Fruit fly (Drosophila melanogaster) whole organism, embryonic: Measurements from ENCODE around the gene CG6126.

Experiments used
- Adf1 ChIP-seq: fragments of 200-800 bp; sonication (Bioruptor generic); IDR thresholded peaks from 2 replicates; pipeline ENCODE4 v1.3.6; 2022; ENCODE audit warnings: missing biosample characterization, missing genetic modification characterization
- B-H1 ChIP-seq: fragments of 200-800 bp; sonication (Bioruptor generic); IDR thresholded peaks from 3 replicates; pipeline ENCODE4 v1.3.6; 2022; ENCODE audit warnings: missing biosample characterization, missing genetic modification characterization
- CG10147 ChIP-seq: fragments of 200-800 bp; sonication (Bioruptor generic); optimal IDR thresholded peaks from 2 replicates; lab custom pipeline; 2019; ENCODE audit warnings: missing biosample characterization, mild to moderate bottlenecking, missing genetic modification characterization, moderate library complexity
- CG10274 ChIP-seq: fragments of 200-800 bp; sonication (Bioruptor generic); optimal IDR thresholded peaks from 3 replicates; lab custom pipeline; 2017; ENCODE audit warnings: missing biosample characterization, mild to moderate bottlenecking, missing genetic modification characterization
- CG13894 ChIP-seq: fragments of 200-800 bp; sonication (Bioruptor generic); optimal IDR thresholded peaks from 3 replicates; lab custom pipeline; 2018; ENCODE audit warnings: missing biosample characterization, mild to moderate bottlenecking, missing genetic modification characterization, moderate library complexity
- CG14710 ChIP-seq: fragments of 200-800 bp; sonication (Bioruptor generic); optimal IDR thresholded peaks from 3 replicates; lab custom pipeline; 2019; ENCODE audit warnings: missing biosample characterization, mild to moderate bottlenecking, missing genetic modification characterization, moderate library complexity
- CG14860 ChIP-seq: fragments of 200-800 bp; sonication (Bioruptor generic); IDR thresholded peaks from 3 replicates; pipeline ENCODE4 v1.3.6; 2022; ENCODE audit warnings: missing biosample characterization, missing genetic modification characterization; ENCODE audit not compliant: partially characterized antibody
- CG16815 ChIP-seq: fragments of 200-800 bp; sonication (Bioruptor generic); optimal IDR thresholded peaks from 3 replicates; lab custom pipeline; 2017; ENCODE audit warnings: missing biosample characterization, mild to moderate bottlenecking, missing genetic modification characterization
- CG17328 ChIP-seq: fragments of 200-800 bp; sonication (Bioruptor generic); IDR thresholded peaks from 2 replicates; pipeline ENCODE4 v1.3.6; 2022; ENCODE audit warnings: missing biosample characterization, missing genetic modification characterization
- CG17385 ChIP-seq: fragments of 200-800 bp; sonication (Bioruptor generic); optimal IDR thresholded peaks from 3 replicates; lab custom pipeline; 2018; ENCODE audit warnings: missing biosample characterization, mild to moderate bottlenecking, missing genetic modification characterization
- CG17568 ChIP-seq: fragments of 200-800 bp; sonication (Bioruptor generic); optimal IDR thresholded peaks from 2 replicates; lab custom pipeline; 2018; ENCODE audit warnings: missing biosample characterization, mild to moderate bottlenecking, missing genetic modification characterization, moderate library complexity
- CG18619 ChIP-seq: fragments of 200-800 bp; sonication (Bioruptor generic); optimal IDR thresholded peaks from 3 replicates; lab custom pipeline; 2017; ENCODE audit warnings: missing biosample characterization, mild to moderate bottlenecking, missing genetic modification characterization
- CG18764 ChIP-seq: fragments of 200-800 bp; sonication (Bioruptor generic); optimal IDR thresholded peaks from 3 replicates; lab custom pipeline; 2016; ENCODE audit warnings: missing biosample characterization, missing genetic modification characterization
- CG2678 ChIP-seq: fragments of 200-800 bp; sonication (Bioruptor generic); optimal IDR thresholded peaks from 3 replicates; lab custom pipeline; 2019; ENCODE audit warnings: missing biosample characterization, mild to moderate bottlenecking, missing genetic modification characterization, moderate library complexity
- CG3163 ChIP-seq: fragments of 200-800 bp; sonication (Bioruptor generic); optimal IDR thresholded peaks from 3 replicates; lab custom pipeline; 2016; ENCODE audit warnings: missing biosample characterization, missing genetic modification characterization
- CG32772 ChIP-seq: fragments of 200-800 bp; sonication (Bioruptor generic); IDR thresholded peaks from 2 replicates; pipeline ENCODE4 v1.3.6; 2022; ENCODE audit warnings: missing biosample characterization, missing genetic modification characterization
- CG5180 ChIP-seq: fragments of 200-800 bp; sonication (Bioruptor generic); optimal IDR thresholded peaks from 3 replicates; lab custom pipeline; 2017; ENCODE audit warnings: missing biosample characterization, missing genetic modification characterization, mild to moderate bottlenecking, moderate library complexity, missing genetic modification reagents
- CG7928 ChIP-seq: fragments of 200-800 bp; sonication (Bioruptor generic); optimal IDR thresholded peaks from 2 replicates; lab custom pipeline; 2017; ENCODE audit warnings: missing biosample characterization, mild to moderate bottlenecking, missing genetic modification characterization
- CG8290 ChIP-seq, 3 experiments: fragments of 200-800 bp; sonication (Bioruptor generic); optimal IDR thresholded peaks; 2 replicates each; lab custom pipeline; 2016 to 2019; ENCODE audit warnings: missing biosample characterization in 3 of 3, missing genetic modification characterization in 3 of 3, mild to moderate bottlenecking in 2 of 3, moderate library complexity in 1 of 3
- CG8944 ChIP-seq: fragments of 200-800 bp; sonication (Bioruptor generic); optimal IDR thresholded peaks from 3 replicates; lab custom pipeline; 2016; ENCODE audit warnings: missing biosample characterization, missing genetic modification characterization
- Camta ChIP-seq: fragments of 200-800 bp; sonication (Bioruptor generic); optimal IDR thresholded peaks from 2 replicates; lab custom pipeline; 2016; ENCODE audit warnings: missing biosample characterization, missing genetic modification characterization
- Dp ChIP-seq: fragments of 200-800 bp; sonication (Bioruptor generic); optimal IDR thresholded peaks from 2 replicates; lab custom pipeline; 2018; ENCODE audit warnings: missing biosample characterization, mild to moderate bottlenecking, missing genetic modification characterization, moderate library complexity
- E2f2 ChIP-seq: fragments of 200-800 bp; sonication (Bioruptor generic); IDR thresholded peaks from 2 replicates; pipeline ENCODE4 v1.3.6; 2022; ENCODE audit warnings: missing biosample characterization, missing genetic modification characterization
- H2.0 ChIP-seq: fragments of 200-800 bp; sonication (Bioruptor generic); IDR thresholded peaks from 2 replicates; pipeline ENCODE4 v1.3.6; 2022; ENCODE audit warnings: missing biosample characterization, missing genetic modification characterization
- HmgZ ChIP-seq: fragments of 200-800 bp; sonication (Bioruptor generic); optimal IDR thresholded peaks from 2 replicates; lab custom pipeline; 2018; ENCODE audit warnings: missing biosample characterization, mild to moderate bottlenecking, missing genetic modification characterization
- Jarid2 ChIP-seq: fragments of 200-800 bp; sonication (Bioruptor generic); optimal IDR thresholded peaks from 3 replicates; lab custom pipeline; 2017; ENCODE audit warnings: mild to moderate bottlenecking, missing biosample characterization, missing genetic modification reagents, missing genetic modification characterization
- Med ChIP-seq: fragments of 200-800 bp; sonication (Bioruptor generic); peaks from one replicate; lab custom pipeline; 2016; ENCODE audit warnings: missing biosample characterization, missing genetic modification characterization, mild to moderate bottlenecking, inconsistent platforms, moderate library complexity
- Myb ChIP-seq: fragments of 200-800 bp; sonication (Bioruptor generic); optimal IDR thresholded peaks from 2 replicates; lab custom pipeline; 2016; ENCODE audit warnings: missing biosample characterization, missing genetic modification characterization
- NfI ChIP-seq: fragments of 200-800 bp; sonication (Bioruptor generic); optimal IDR thresholded peaks from 3 replicates; lab custom pipeline; 2018; ENCODE audit warnings: missing biosample characterization, mild to moderate bottlenecking, missing genetic modification characterization, moderate library complexity
- Oli ChIP-seq: fragments of 200-800 bp; sonication (Bioruptor generic); optimal IDR thresholded peaks from 2 replicates; lab custom pipeline; 2018; ENCODE audit warnings: missing biosample characterization, mild to moderate bottlenecking, missing genetic modification characterization, moderate library complexity
- ara ChIP-seq: fragments of 200-800 bp; sonication (Bioruptor generic); IDR thresholded peaks from 2 replicates; pipeline ENCODE4 v1.3.6; 2022; ENCODE audit warnings: missing biosample characterization, missing genetic modification characterization
- corto ChIP-seq: fragments of 200-800 bp; sonication (Bioruptor generic); optimal IDR thresholded peaks from 2 replicates; lab custom pipeline; 2016; ENCODE audit warnings: missing biosample characterization, mild to moderate bottlenecking, missing genetic modification characterization, moderate library complexity
- dmrt99B ChIP-seq: fragments of 200-800 bp; sonication (Bioruptor generic); optimal IDR thresholded peaks from 2 replicates; lab custom pipeline; 2018; ENCODE audit warnings: missing biosample characterization, mild to moderate bottlenecking, missing genetic modification characterization, moderate library complexity
- dpn ChIP-seq, 2 experiments: fragments of 200-800 bp; sonication (Bioruptor generic); optimal IDR thresholded peaks; 3 replicates each; lab custom pipeline; 2016; ENCODE audit warnings: missing biosample characterization in 2 of 2, missing genetic modification characterization in 2 of 2
- ftz-f1 ChIP-seq: fragments of 200-800 bp; sonication (Bioruptor generic); optimal IDR thresholded peaks from 2 replicates; lab custom pipeline; 2016; ENCODE audit warnings: missing biosample characterization, missing genetic modification characterization
- gfzf ChIP-seq: fragments of 200-800 bp; sonication (Bioruptor generic); optimal IDR thresholded peaks from 2 replicates; lab custom pipeline; 2016; ENCODE audit warnings: missing biosample characterization, mild to moderate bottlenecking, missing genetic modification characterization, moderate library complexity
- ind ChIP-seq: fragments of 200-800 bp; sonication (Bioruptor generic); optimal IDR thresholded peaks from 3 replicates; lab custom pipeline; 2016; ENCODE audit warnings: missing biosample characterization, missing genetic modification characterization
- kay ChIP-seq: fragments of 200-800 bp; sonication (Bioruptor generic); optimal IDR thresholded peaks from 2 replicates; lab custom pipeline; 2016; ENCODE audit warnings: missing biosample characterization, missing genetic modification characterization
- lola ChIP-seq, 3 experiments: fragments of >200 bp in 2 of 3; fragments of 200-800 bp in 1 of 3; sonication (Bioruptor generic) in 1 of 3; optimal IDR thresholded peaks; 2 replicates each; lab custom pipeline; 2017 to 2019; ENCODE audit warnings: missing biosample characterization in 3 of 3, missing genetic modification characterization in 3 of 3, mild to moderate bottlenecking in 1 of 3, moderate library complexity in 1 of 3
- mld ChIP-seq: fragments of 200-800 bp; sonication (Bioruptor generic); IDR thresholded peaks from 3 replicates; pipeline ENCODE4 v1.3.6; 2022; ENCODE audit warnings: missing biosample characterization, missing genetic modification characterization; ENCODE audit not compliant: partially characterized antibody
- pum ChIP-seq: fragments of 200-800 bp; sonication (Bioruptor generic); optimal IDR thresholded peaks from 2 replicates; lab custom pipeline; 2016; ENCODE audit warnings: missing biosample characterization, missing genetic modification characterization
- stwl ChIP-seq: fragments of 200-800 bp; sonication (Bioruptor generic); optimal IDR thresholded peaks from 3 replicates; lab custom pipeline; 2018; ENCODE audit warnings: missing biosample characterization, mild to moderate bottlenecking, missing genetic modification characterization, moderate library complexity
- ttk ChIP-seq: fragments of 200-800 bp; sonication (Bioruptor generic); IDR thresholded peaks from 2 replicates; pipeline ENCODE4 v2.1.2; 2022; ENCODE audit warnings: missing biosample characterization, missing genetic modification characterization
- tx ChIP-seq: fragments of 200-800 bp; sonication (Bioruptor generic); optimal IDR thresholded peaks from 2 replicates; lab custom pipeline; 2016; ENCODE audit warnings: missing biosample characterization, missing genetic modification characterization
- wor ChIP-seq: fragments of 200-800 bp; sonication (Bioruptor generic); IDR thresholded peaks from 2 replicates; pipeline ENCODE4 v1.3.6; 2022; ENCODE audit warnings: missing biosample characterization, missing genetic modification characterization
- zf30C ChIP-seq: fragments of 200-800 bp; sonication (Bioruptor generic); optimal IDR thresholded peaks from 3 replicates; lab custom pipeline; 2018; ENCODE audit warnings: missing biosample characterization, mild to moderate bottlenecking, missing genetic modification characterization
- zfh1 ChIP-seq: fragments of 200-800 bp; sonication (Bioruptor generic); IDR thresholded peaks from 3 replicates; pipeline ENCODE4 v1.3.6; 2022; ENCODE audit warnings: missing biosample characterization, missing genetic modification characterization

The CG6126 gene

DNA sequence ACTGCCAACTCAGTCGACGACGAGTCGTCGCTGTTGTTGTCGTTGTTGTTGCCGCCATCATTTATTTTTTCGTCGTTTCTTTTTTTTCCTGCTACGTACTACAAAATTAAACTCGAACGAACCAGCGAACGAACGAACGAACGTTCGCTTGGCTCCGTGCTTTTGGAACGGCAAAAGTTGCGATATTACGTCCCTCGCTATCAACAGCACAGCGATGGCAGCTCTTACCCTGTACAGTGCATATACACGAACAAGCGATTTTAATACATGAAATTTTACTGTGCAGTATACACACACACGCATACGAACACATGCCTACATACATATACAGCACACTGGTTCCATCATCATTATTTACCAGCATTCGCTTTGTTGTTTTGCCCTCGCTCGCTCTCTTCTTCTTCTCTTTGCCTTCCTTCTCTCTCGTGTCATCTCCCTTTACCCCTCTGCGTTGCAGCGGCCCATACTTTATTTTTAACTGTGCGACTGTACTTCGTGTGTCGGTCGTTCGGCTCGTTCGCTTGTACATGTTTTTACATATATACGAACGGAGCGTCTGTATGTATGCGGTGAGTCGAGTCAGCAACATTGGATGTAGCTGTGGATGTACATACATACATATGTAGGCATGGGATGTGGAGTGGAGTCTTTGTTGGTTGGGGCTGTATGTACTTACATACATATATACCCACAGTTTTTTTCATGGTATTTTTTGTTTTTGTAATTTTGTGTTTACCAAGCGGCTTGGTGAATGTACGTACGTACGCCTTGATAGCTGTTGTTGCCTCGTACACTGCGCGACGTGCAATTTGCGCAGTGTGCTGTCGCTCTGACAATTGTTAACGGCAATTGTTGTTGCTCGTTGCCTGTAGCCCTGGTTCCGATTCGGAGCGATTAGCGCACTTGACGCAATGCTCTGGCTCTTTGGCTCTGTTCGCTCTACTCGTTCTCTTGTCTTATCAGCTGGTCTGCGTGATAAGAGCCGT, 47.2 kb upstream of the CG6126 start (continued):
- TF ChIP-seq lola (GFP tag; optimal IDR thresholded peaks at IDR 0.05; lab: Kevin White, UChicago) (no peak), wor (GFP tag; lab: Robert Waterston, UW) (no peak), CG18764 (GFP tag; lab: Kevin White, UChicago) (no peak), corto (GFP tag; lab: Kevin White, UChicago) (peak; percentile 76), Oli (tag; lab: Kevin White, UChicago) (peak; percentile 3), pum (no peak), ind (peak; percentile 31), CG16815 (GFP tag; lab: Kevin White, UChicago) (no peak), CG17568 (peak; percentile 37), B-H1 (GFP tag; lab: Robert Waterston, UW) (no peak), Camta (GFP tag; lab: Kevin White, UChicago) (no peak), CG8944 (GFP tag; lab: Kevin White, UChicago) (no peak), mld (GFP tag; lab: Robert Waterston, UW) (no peak), kay (GFP tag; lab: Kevin White, UChicago) (peak; percentile 62), tx (GFP tag; lab: Kevin White, UChicago) (peak; percentile 9)

- TF ChIP-seq Myb (GFP tag; lab: Kevin White, UChicago) (peak; percentile 25), CG7928 (GFP tag; lab: Kevin White, UChicago) (peak; percentile 15), Oli (tag; lab: Kevin White, UChicago) (peak; percentile 4), CG10274 (GFP tag; lab: Kevin White, UChicago) (peak; percentile 22), HmgZ (tag; lab: Kevin White, UChicago) (no peak), CG5180 (GFP tag; lab: Kevin White, UChicago) (no peak), Med (GFP tag; lab: Kevin White, UChicago) (no peak), CG2678 (tag; lab: Kevin White, UChicago) (peak; percentile 8), zf30C (GFP tag; lab: Kevin White, UChicago) (no peak), ftz-f1 (GFP tag; lab: Kevin White, UChicago) (peak; percentile 17), ara (GFP tag; lab: Robert Waterston, UW) (no peak), Dp (GFP tag; lab: Kevin White, UChicago) (peak; percentile 46), CG10147 (GFP tag; lab: Kevin White, UChicago) (peak; percentile 53), CG3163 (no peak), CG18619 (GFP tag; lab: Kevin White, UChicago) (peak; percentile 37), E2f2 (GFP tag; lab: Robert Waterston, UW) (no peak), CG13894 (tag; lab: Kevin White, UChicago) (peak; percentile 39), Adf1 (no peak), CG8290 (GFP tag; optimal IDR thresholded peaks at IDR 0.05; lab: Kevin White, UChicago) (no peak), CG8290 (tag; optimal IDR thresholded peaks at IDR 0.05; lab: Kevin White, UChicago) (peak in 1 of 2 experiments; percentile 73), gfzf (GFP tag; lab: Kevin White, UChicago) (peak; percentile 31), Jarid2 (GFP tag; lab: Kevin White, UChicago) (peak; percentile 16), CG17328 (GFP tag; lab: Robert Waterston, UW) (no peak), H2.0 (GFP tag; lab: Robert Waterston, UW) (no peak), CG14710 (tag; lab: Kevin White, UChicago) (no peak), CG14860 (GFP tag; lab: Robert Waterston, UW) (no peak), dmrt99B (tag; lab: Kevin White, UChicago) (no peak), dpn (GFP tag; optimal IDR thresholded peaks at IDR 0.05; lab: Kevin White, UChicago) (no peak), CG17385 (GFP tag; lab: Kevin White, UChicago) (peak; percentile 62), ttk (GFP tag; lab: Robert Waterston, UW) (no peak), NfI (GFP tag; lab: Kevin White, UChicago) (no peak), CG32772 (GFP tag; lab: Robert Waterston, UW) (no peak), stwl (tag; lab: Kevin White, UChicago) (peak; percentile 84), zfh1 (GFP tag; lab: Robert Waterston, UW) (no peak)
These were observed 46.6 kb upstream of the CG6126 start for dm6 chr3R:16249510-16249828.
